Worm (Caenorhabditis elegans): ENCODE results near the gene F21C10.5.

F21C10.5 gene

ce11 chrV:9162118-9162729 lies 36.8 kb downstream of the F21C10.5 start (continued):
- TF ChIP-seq mxl-2 (GFP tag; conservative IDR thresholded peaks at IDR 0.05) (no peak), daf-8 (GFP tag; IDR thresholded peaks at IDR 0.05) (no peak)

- TF ChIP-seq unc-62 (GFP tag; optimal IDR thresholded peaks at IDR 0.05 in 1 of 2) (no peak), unc-62 (tag; optimal IDR thresholded peaks at IDR 0.05) (no peak), nhr-42 (GFP tag; IDR thresholded peaks at IDR 0.05) (no peak), spr-1 (tag; optimal IDR thresholded peaks at IDR 0.05) (no peak), dmd-9 (GFP tag; IDR thresholded peaks at IDR 0.05) (no peak), R02D3.7 (tag; optimal IDR thresholded peaks at IDR 0.05) (no peak), pha-4 (GFP tag; IDR thresholded peaks at IDR 0.05) (no peak), pha-4 (tag; optimal IDR thresholded peaks at IDR 0.05) (no peak), nhr-76 (tag; optimal IDR thresholded peaks at IDR 0.05) (no peak), tra-1 (GFP tag; IDR thresholded peaks at IDR 0.05) (no peak), T26A8.4 (GFP tag; IDR thresholded peaks at IDR 0.05) (no peak), jun-1 (tag; optimal IDR thresholded peaks at IDR 0.05) (no peak), unc-39 (tag; optimal IDR thresholded peaks at IDR 0.05) (no peak), attf-4 (tag; optimal IDR thresholded peaks at IDR 0.05) (no peak), lir-3 (tag; optimal IDR thresholded peaks at IDR 0.05) (no peak), nhr-10 (tag; optimal IDR thresholded peaks at IDR 0.05) (no peak), skn-1 (tag; optimal IDR thresholded peaks at IDR 0.05) (no peak), vab-7 (GFP tag; IDR thresholded peaks at IDR 0.05) (no peak), lin-39 (tag; optimal IDR thresholded peaks at IDR 0.05) (no peak), mdt-29 (GFP tag; IDR thresholded peaks at IDR 0.05) (no peak)
These were observed 37.6 kb downstream of the F21C10.5 start, which contains the start of gene col-145 for ce11 chrV:9162955-9163468. TSS of gene col-145 (minus strand) at chrV:9163005.

ce11 chrV:9163897-9164296 lies 38.5 kb downstream of the F21C10.5 start:
- TF ChIP-seq R02D3.7 (tag; optimal IDR thresholded peaks at IDR 0.05) (no peak), ctbp-1 (GFP tag; IDR thresholded peaks at IDR 0.05) (no peak), T26A8.4 (GFP tag; IDR thresholded peaks at IDR 0.05) (0 out of 2 replicates have a peak, but pooled peaks have one; percentile 52), egl-27 (tag; optimal IDR thresholded peaks at IDR 0.05) (no peak), aha-1 (tag) (no peak), nhr-102 (tag; optimal IDR thresholded peaks at IDR 0.05) (no peak), zfp-3 (GFP tag; conservative IDR thresholded peaks at IDR 0.05) (no peak), mxl-2 (GFP tag; conservative IDR thresholded peaks at IDR 0.05) (no peak), ceh-62 (tag; optimal IDR thresholded peaks at IDR 0.05) (no peak), T20F7.1 (GFP tag; optimal IDR thresholded peaks at IDR 0.05) (no peak), snpc-1.2 (GFP tag; IDR thresholded peaks at IDR 0.05) (no peak), mes-2 (tag; optimal IDR thresholded peaks at IDR 0.05; ENCODE audit: poor library complexity, severe bottlenecking) (peak; percentile 35), cey-2 (tag; optimal IDR thresholded peaks at IDR 0.05; ENCODE audit: borderline replicate concordance, insufficient read depth) (no peak), zfp-2 (tag; optimal IDR thresholded peaks at IDR 0.05) (no peak), unc-130 (GFP tag; optimal IDR thresholded peaks at IDR 0.05) (no peak), ZK337.2 (GFP tag; IDR thresholded peaks at IDR 0.05) (no peak), F44E2.7 (GFP tag; IDR thresholded peaks at IDR 0.05) (no peak), dmd-6 (GFP tag; IDR thresholded peaks at IDR 0.05) (no peak), dmd-8 (GFP tag; IDR thresholded peaks at IDR 0.05) (no peak), daf-8 (GFP tag; IDR thresholded peaks at IDR 0.05) (no peak), hmg-1.1 (GFP tag; IDR thresholded peaks at IDR 0.05) (no peak), nhr-11 (tag; optimal IDR thresholded peaks at IDR 0.05) (no peak), ama-1 (optimal IDR thresholded peaks at IDR 0.05) (peak; percentile 98), saeg-2 (GFP tag; IDR thresholded peaks at IDR 0.05) (no peak), unc-62 (GFP tag; optimal IDR thresholded peaks at IDR 0.05 in 1 of 2) (peak in 1 of 2 experiments; percentile 24), unc-62 (tag; optimal IDR thresholded peaks at IDR 0.05) (no peak), lin-29 (GFP tag; IDR thresholded peaks at IDR 0.05) (no peak), mep-1 (tag; optimal IDR thresholded peaks at IDR 0.05) (peak; percentile 39), zip-2 (tag; optimal IDR thresholded peaks at IDR 0.05) (no peak), dmd-9 (GFP tag; IDR thresholded peaks at IDR 0.05) (no peak), dpl-1 (GFP tag; optimal IDR thresholded peaks at IDR 0.05) (no peak)

Data from whole organism, L4 larva.